Fruit fly (Drosophila melanogaster): ENCODE results near the gene dy.
A peak's percentile ranks its signal among the peaks of the same experiment; 100 is the strongest.

dy gene

DNA sequence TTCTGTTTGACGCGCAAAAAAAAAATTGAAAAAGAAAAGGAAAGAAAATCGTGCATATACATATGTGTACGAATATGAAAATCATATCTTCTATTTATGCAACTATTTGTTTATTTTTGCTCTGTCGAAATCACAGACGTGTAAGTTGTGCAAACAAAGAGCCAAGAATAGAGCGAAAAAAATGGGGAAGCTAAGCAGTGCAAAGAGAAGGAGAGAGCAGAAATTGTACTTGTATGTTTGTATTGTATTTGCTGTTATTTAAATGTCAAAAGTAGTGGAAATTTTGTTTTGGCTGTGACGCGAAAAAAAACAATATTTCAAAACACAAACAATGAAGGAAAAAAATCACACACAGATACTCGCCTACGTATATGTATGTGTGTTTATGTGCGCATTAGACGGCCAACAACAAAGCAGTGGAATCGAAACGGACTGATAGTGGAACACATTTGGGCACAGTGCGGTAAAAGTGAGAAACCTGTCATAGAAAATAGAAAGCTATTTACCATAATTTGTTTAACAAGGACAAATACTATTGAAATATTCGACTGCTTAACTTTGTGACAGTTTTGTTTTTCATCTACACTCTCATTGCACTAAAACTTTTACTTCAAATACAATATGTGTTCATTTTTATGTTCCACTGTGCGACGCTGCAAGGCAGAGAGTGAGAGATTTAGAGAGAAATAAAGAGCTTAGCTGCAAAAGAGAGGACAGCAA, 39.6 kb upstream of the dy start (continued):
- TF ChIP-seq exex (tag; optimal IDR thresholded peaks at IDR 0.05) = peak; percentile 74
- TF ChIP-seq Asciz (GFP tag; optimal IDR thresholded peaks at IDR 0.05) = peak; percentile 93
- TF ChIP-seq ewg (GFP tag; optimal IDR thresholded peaks at IDR 0.05) = peak; percentile 91
- peak; percentile 94 for TF ChIP-seq dmrt11E (tag; optimal IDR thresholded peaks at IDR 0.05)
- peak; percentile 79; the same call in 1 of the 2 replicates for TF ChIP-seq Gsc (GFP tag; IDR thresholded peaks at IDR 0.05)
- TF ChIP-seq Kr (GFP tag; optimal IDR thresholded peaks at IDR 0.05) = no peak
- TF ChIP-seq Trl (optimal IDR thresholded peaks at IDR 0.05) = peak in 1 of 2 experiments; percentile 87
- TF ChIP-seq Trl (GFP tag; optimal IDR thresholded peaks at IDR 0.05) = peak; percentile 96
- TF ChIP-seq ash1 (GFP tag; optimal IDR thresholded peaks at IDR 0.05) = no peak
- TF ChIP-seq CG9876 (GFP tag; optimal IDR thresholded peaks at IDR 0.05) = peak; percentile 84
- TF ChIP-seq schlank (tag; optimal IDR thresholded peaks at IDR 0.05) = peak; percentile 87
- peak; percentile 85 for TF ChIP-seq onecut (GFP tag; IDR thresholded peaks at IDR 0.05)
- peak; percentile 80 for TF ChIP-seq toy (GFP tag; IDR thresholded peaks at IDR 0.05)
- peak; percentile 84 for TF ChIP-seq sr (GFP tag; IDR thresholded peaks at IDR 0.05)
- peak; percentile 96 for TF ChIP-seq CG7786 (GFP tag; optimal IDR thresholded peaks at IDR 0.05)
- peak; percentile 75 for TF ChIP-seq CG15073 (GFP tag; optimal IDR thresholded peaks at IDR 0.05)
- TF ChIP-seq CG18262 (tag; optimal IDR thresholded peaks at IDR 0.05) = peak; percentile 95
- TF ChIP-seq CkIIα-i1 (GFP tag; IDR thresholded peaks at IDR 0.05) = 0 out of 2 replicates have a peak, but pooled peaks have one; percentile 53
- peak; percentile 94 for TF ChIP-seq tap (tag; optimal IDR thresholded peaks at IDR 0.05)
- peak; percentile 66 for TF ChIP-seq Adf1 (GFP tag; IDR thresholded peaks at IDR 0.05)
- peak; percentile 81 for TF ChIP-seq CG7987 (GFP tag; optimal IDR thresholded peaks at IDR 0.05)
- TF ChIP-seq jumu (GFP tag; optimal IDR thresholded peaks at IDR 0.05) = peak; percentile 96
- TF ChIP-seq Poxn (GFP tag; IDR thresholded peaks at IDR 0.05) = peak; percentile 77
- TF ChIP-seq CG12104 (GFP tag; optimal IDR thresholded peaks at IDR 0.05) = peak; percentile 82
- peak; percentile 94 for TF ChIP-seq CG30403 (GFP tag; optimal IDR thresholded peaks at IDR 0.05)
- TF ChIP-seq CoRest (tag; optimal IDR thresholded peaks at IDR 0.05) = peak; percentile 93
- peak; percentile 26 for TF ChIP-seq YL-1 (GFP tag; optimal IDR thresholded peaks at IDR 0.05)
- TF ChIP-seq CG11085 (GFP tag; IDR thresholded peaks at IDR 0.05) = peak; percentile 85
- TF ChIP-seq CG7357 (GFP tag; IDR thresholded peaks at IDR 0.05) = peak; percentile 84
- peak; percentile 96 for TF ChIP-seq CG12391 (tag; optimal IDR thresholded peaks at IDR 0.05)
- TF ChIP-seq CG3407 (GFP tag; optimal IDR thresholded peaks at IDR 0.05) = peak; percentile 92
- peak; percentile 93 for TF ChIP-seq CG12942 (GFP tag; optimal IDR thresholded peaks at IDR 0.05)
- peak; percentile 96 for TF ChIP-seq her (GFP tag; optimal IDR thresholded peaks at IDR 0.05)
- no peak for TF ChIP-seq yki (optimal IDR thresholded peaks at IDR 0.05)
- peak; percentile 92 for TF ChIP-seq CG33213 (GFP tag; optimal IDR thresholded peaks at IDR 0.05)
- TF ChIP-seq Sin3A (optimal IDR thresholded peaks at IDR 0.05) = no peak
- peak; percentile 96 for TF ChIP-seq NC2β (GFP tag; optimal IDR thresholded peaks at IDR 0.05)
- TF ChIP-seq Doc2 (GFP tag; IDR thresholded peaks at IDR 0.05) = peak; percentile 72
- peak; percentile 92 for TF ChIP-seq Rfx (GFP tag; IDR thresholded peaks at IDR 0.05)
- peak; percentile 50; the same call in 1 of the 2 replicates for TF ChIP-seq Dip2 (GFP tag; IDR thresholded peaks at IDR 0.05)
- peak; percentile 86 for TF ChIP-seq CG11093 (GFP tag; IDR thresholded peaks at IDR 0.05)
- peak; percentile 96 for TF ChIP-seq Ada2b (GFP tag; IDR thresholded peaks at IDR 0.05)
- TF ChIP-seq sim (GFP tag; IDR thresholded peaks at IDR 0.05) = peak; percentile 88
- TF ChIP-seq bigmax (GFP tag; optimal IDR thresholded peaks at IDR 0.05) = no peak
- peak; percentile 76 for TF ChIP-seq Ets97D (GFP tag; optimal IDR thresholded peaks at IDR 0.05)
- peak; percentile 69 for TF ChIP-seq B-H2 (GFP tag; optimal IDR thresholded peaks at IDR 0.05)
- peak; percentile 79 for TF ChIP-seq ro (GFP tag; IDR thresholded peaks at IDR 0.05)
- peak; percentile 91 for TF ChIP-seq cwo (GFP tag; optimal IDR thresholded peaks at IDR 0.05)
- TF ChIP-seq ac (GFP tag; optimal IDR thresholded peaks at IDR 0.05) = peak; percentile 80
- TF ChIP-seq CrebB (tag; optimal IDR thresholded peaks at IDR 0.05) = peak; percentile 91
- TF ChIP-seq CG4424 (GFP tag; optimal IDR thresholded peaks at IDR 0.05) = peak; percentile 94
- peak; percentile 92 for TF ChIP-seq peb (GFP tag; IDR thresholded peaks at IDR 0.05)
